Fruit fly (Drosophila melanogaster) whole organism, embryonic: ENCODE measurements around the gene msd1.

Experiments
- B-H2 ChIP-seq: fragments of 200-800 bp; sonication (Bioruptor generic); optimal IDR thresholded peaks from 2 replicates; lab custom pipeline; 2018; ENCODE audit warnings: missing biosample characterization, mild to moderate bottlenecking, missing genetic modification characterization
- Blimp-1 ChIP-seq: fragments of 200-800 bp; sonication (Bioruptor generic); optimal IDR thresholded peaks from 3 replicates; lab custom pipeline; 2018; ENCODE audit warnings: missing biosample characterization, missing genetic modification characterization, mild to moderate bottlenecking, moderate library complexity, missing genetic modification reagents
- CG10366 ChIP-seq: fragments of 200-800 bp; sonication (Bioruptor generic); IDR thresholded peaks from 2 replicates; pipeline ENCODE4 v1.3.6; 2022; ENCODE audit warnings: missing biosample characterization, missing genetic modification characterization
- CG10462 ChIP-seq: fragments of 200-800 bp; sonication (Bioruptor generic); optimal IDR thresholded peaks from 2 replicates; lab custom pipeline; 2016; ENCODE audit warnings: missing biosample characterization, missing genetic modification characterization
- CG10654 ChIP-seq: fragments of 200-800 bp; sonication (Bioruptor generic); optimal IDR thresholded peaks from 2 replicates; lab custom pipeline; 2016; ENCODE audit warnings: missing biosample characterization, missing genetic modification characterization
- CG10979 ChIP-seq: fragments of 200-800 bp; sonication (Bioruptor generic); optimal IDR thresholded peaks from 2 replicates; lab custom pipeline; 2018; ENCODE audit warnings: missing biosample characterization, mild to moderate bottlenecking, missing genetic modification characterization, moderate library complexity
- CG11247 ChIP-seq: fragments of 200-800 bp; sonication (Bioruptor generic); IDR thresholded peaks from 2 replicates; pipeline ENCODE4 v1.3.6; 2022; ENCODE audit warnings: missing biosample characterization, missing genetic modification characterization
- CG11696 ChIP-seq: fragments of 200-800 bp; sonication (Bioruptor generic); IDR thresholded peaks from 2 replicates; pipeline ENCODE4 v1.3.6; 2022; ENCODE audit warnings: missing biosample characterization, missing genetic modification characterization
- CG12104 ChIP-seq: fragments of 200-800 bp; sonication (Bioruptor generic); optimal IDR thresholded peaks from 3 replicates; lab custom pipeline; 2016; ENCODE audit warnings: missing biosample characterization, missing genetic modification characterization
- CG13775 ChIP-seq: fragments of 200-800 bp; sonication (Bioruptor generic); optimal IDR thresholded peaks from 3 replicates; lab custom pipeline; 2017; ENCODE audit warnings: missing biosample characterization, mild to moderate bottlenecking, missing genetic modification characterization
- CG15269 ChIP-seq: fragments of 200-800 bp; sonication (Bioruptor generic); optimal IDR thresholded peaks from 2 replicates; lab custom pipeline; 2018; ENCODE audit warnings: missing biosample characterization, mild to moderate bottlenecking, missing genetic modification characterization, moderate library complexity
- CG17186 ChIP-seq: fragments of 200-800 bp; sonication (Bioruptor generic); optimal IDR thresholded peaks from 3 replicates; lab custom pipeline; 2017; ENCODE audit warnings: missing biosample characterization, missing genetic modification reagents, missing genetic modification characterization
- CG1792 ChIP-seq: fragments of 200-800 bp; sonication (Bioruptor generic); optimal IDR thresholded peaks from 2 replicates; lab custom pipeline; 2016; ENCODE audit warnings: missing biosample characterization, missing genetic modification characterization
- CG2678 ChIP-seq: fragments of 200-800 bp; sonication (Bioruptor generic); optimal IDR thresholded peaks from 3 replicates; lab custom pipeline; 2019; ENCODE audit warnings: missing biosample characterization, mild to moderate bottlenecking, missing genetic modification characterization, moderate library complexity
- CG31224 ChIP-seq: fragments of 200-800 bp; sonication (Bioruptor generic); IDR thresholded peaks from 2 replicates; pipeline ENCODE4 v1.3.6; 2022; ENCODE audit warnings: missing biosample characterization, missing genetic modification characterization
- CG33557 ChIP-seq: fragments of 200-800 bp; sonication (Bioruptor generic); optimal IDR thresholded peaks from 2 replicates; lab custom pipeline; 2019; ENCODE audit warnings: missing biosample characterization, mild to moderate bottlenecking, missing genetic modification characterization, moderate library complexity
- CG42726 ChIP-seq: fragments of 200-800 bp; sonication (Bioruptor generic); IDR thresholded peaks from 2 replicates; pipeline ENCODE4 v1.3.6; 2022; ENCODE audit warnings: missing biosample characterization, missing genetic modification characterization; ENCODE audit not compliant: partially characterized antibody
- CG4707 ChIP-seq: fragments of 200-800 bp; sonication (Bioruptor generic); optimal IDR thresholded peaks from 2 replicates; lab custom pipeline; 2018; ENCODE audit warnings: missing biosample characterization, mild to moderate bottlenecking, missing genetic modification characterization, moderate library complexity
- CG4730 ChIP-seq: fragments of 200-800 bp; sonication (Bioruptor generic); IDR thresholded peaks from 2 replicates; pipeline ENCODE4 v1.3.6; 2022; ENCODE audit warnings: missing biosample characterization, missing genetic modification characterization
- CG6765 ChIP-seq: fragments of 200-800 bp; sonication (Bioruptor generic); optimal IDR thresholded peaks from 3 replicates; lab custom pipeline; 2017; ENCODE audit warnings: missing biosample characterization, mild to moderate bottlenecking, missing genetic modification characterization
- CG9876 ChIP-seq: fragments of 200-800 bp; sonication (Bioruptor generic); optimal IDR thresholded peaks from 2 replicates; lab custom pipeline; 2016; ENCODE audit warnings: missing biosample characterization, missing genetic modification characterization
- H15 ChIP-seq: fragments of 200-800 bp; sonication (Bioruptor generic); IDR thresholded peaks from 3 replicates; pipeline ENCODE4 v1.3.6; 2022; ENCODE audit warnings: missing biosample characterization, missing genetic modification characterization
- Nf-YC ChIP-seq: fragments of 200-800 bp; optimal IDR thresholded peaks from 3 replicates; lab custom pipeline; 2019; ENCODE audit warnings: missing biosample characterization, mild to moderate bottlenecking, missing genetic modification characterization, moderate library complexity
- Opbp ChIP-seq: fragments of 200-800 bp; sonication (Bioruptor generic); IDR thresholded peaks from 3 replicates; pipeline ENCODE4 v1.3.6; 2022; ENCODE audit warnings: missing biosample characterization, missing genetic modification characterization; ENCODE audit not compliant: partially characterized antibody
- Optix ChIP-seq: fragments of 200-800 bp; sonication (Bioruptor generic); IDR thresholded peaks from 3 replicates; pipeline ENCODE4 v1.3.6; 2022; ENCODE audit warnings: missing biosample characterization, missing genetic modification characterization
- Sox100B ChIP-seq: fragments of 200-800 bp; sonication (Bioruptor generic); optimal IDR thresholded peaks from 3 replicates; lab custom pipeline; 2018; ENCODE audit warnings: missing biosample characterization, mild to moderate bottlenecking, missing genetic modification characterization
- TFAM ChIP-seq: fragments of 200-800 bp; sonication (Bioruptor generic); optimal IDR thresholded peaks from 2 replicates; lab custom pipeline; 2017; ENCODE audit warnings: missing biosample characterization, missing genetic modification characterization, inconsistent platforms
- bigmax ChIP-seq: fragments of 200-800 bp; sonication (Bioruptor generic); optimal IDR thresholded peaks from 2 replicates; lab custom pipeline; 2018; ENCODE audit warnings: missing biosample characterization, mild to moderate bottlenecking, missing genetic modification characterization
- bowl ChIP-seq: fragments of 200-800 bp; sonication (Bioruptor generic); IDR thresholded peaks from 2 replicates; pipeline ENCODE4 v1.3.6; 2022; ENCODE audit warnings: missing biosample characterization, missing genetic modification characterization
- corto ChIP-seq: fragments of 200-800 bp; sonication (Bioruptor generic); optimal IDR thresholded peaks from 2 replicates; lab custom pipeline; 2016; ENCODE audit warnings: missing biosample characterization, mild to moderate bottlenecking, missing genetic modification characterization, moderate library complexity
- croc ChIP-seq: fragments of 200-800 bp; sonication (Bioruptor generic); conservative IDR thresholded peaks from 3 replicates; pipeline ENCODE4 v1.3.6; 2022; ENCODE audit warnings: missing biosample characterization, missing genetic modification characterization
- crol ChIP-seq: fragments of 200-800 bp; sonication (Bioruptor generic); IDR thresholded peaks from 2 replicates; pipeline ENCODE4 v1.3.6; 2022; ENCODE audit warnings: missing biosample characterization, missing genetic modification characterization
- ewg ChIP-seq: fragments of 200-800 bp; sonication (Bioruptor generic); optimal IDR thresholded peaks from 3 replicates; lab custom pipeline; 2017; ENCODE audit warnings: mild to moderate bottlenecking, missing biosample characterization, missing genetic modification reagents, missing genetic modification characterization
- exex ChIP-seq: fragments of 200-800 bp; sonication (Bioruptor generic); optimal IDR thresholded peaks from 4 replicates; lab custom pipeline; 2018; ENCODE audit warnings: missing biosample characterization, mild to moderate bottlenecking, missing genetic modification characterization, moderate library complexity
- eyg ChIP-seq: fragments of 200-800 bp; sonication (Bioruptor generic); optimal IDR thresholded peaks from 3 replicates; lab custom pipeline; 2016; ENCODE audit warnings: missing biosample characterization, missing genetic modification characterization
- fd3F ChIP-seq: fragments of 200-800 bp; sonication (Bioruptor generic); optimal IDR thresholded peaks from 2 replicates; lab custom pipeline; 2018; ENCODE audit warnings: missing biosample characterization, mild to moderate bottlenecking, missing genetic modification characterization, moderate library complexity
- gro ChIP-seq: fragments of 200-800 bp; sonication (Bioruptor generic); optimal IDR thresholded peaks from 2 replicates; lab custom pipeline; 2016; ENCODE audit warnings: missing biosample characterization, missing genetic modification characterization
- hkb ChIP-seq, 2 experiments: fragments of 200-800 bp in 1 of 2; fragments of >200 bp in 1 of 2; sonication (Bioruptor generic) in 1 of 2; IDR thresholded peaks in 1 of 2; optimal IDR thresholded peaks in 1 of 2; 2 replicates each; pipeline versions ENCODE4 v1.3.6 to Lab custom; 2017 to 2022; ENCODE audit warnings: missing biosample characterization in 1 of 2, missing genetic modification characterization in 1 of 2
- kah ChIP-seq: fragments of 200-800 bp; sonication (Bioruptor generic); optimal IDR thresholded peaks from 2 replicates; lab custom pipeline; 2018; ENCODE audit warnings: missing biosample characterization, mild to moderate bottlenecking, missing genetic modification characterization
- klu ChIP-seq: fragments of 200-800 bp; sonication (Bioruptor generic); IDR thresholded peaks from 2 replicates; pipeline ENCODE4 v1.3.6; 2022; ENCODE audit warnings: missing biosample characterization, missing genetic modification characterization
- luna ChIP-seq: fragments of 200-800 bp; sonication (Bioruptor generic); optimal IDR thresholded peaks from 2 replicates; lab custom pipeline; 2016; ENCODE audit warnings: missing biosample characterization, missing genetic modification characterization
- nerfin-1 ChIP-seq: fragments of 200-800 bp; sonication (Bioruptor generic); optimal IDR thresholded peaks from 3 replicates; lab custom pipeline; 2019; ENCODE audit warnings: missing biosample characterization, mild to moderate bottlenecking, missing genetic modification characterization, moderate library complexity
- peb ChIP-seq: fragments of 200-800 bp; sonication (Bioruptor generic); IDR thresholded peaks from 2 replicates; pipeline ENCODE4 v1.3.6; 2022; ENCODE audit warnings: missing biosample characterization, missing genetic modification characterization
- ranshi ChIP-seq: fragments of 200-800 bp; sonication (Bioruptor generic); IDR thresholded peaks from 2 replicates; pipeline ENCODE4 v1.3.6; 2022; ENCODE audit warnings: missing biosample characterization, missing genetic modification characterization
- so ChIP-seq: fragments of 200-800 bp; sonication (Bioruptor generic); IDR thresholded peaks from 3 replicates; pipeline ENCODE4 v1.3.6; 2022; ENCODE audit warnings: missing biosample characterization, missing genetic modification characterization
- toy ChIP-seq: fragments of 200-800 bp; sonication (Bioruptor generic); IDR thresholded peaks from 2 replicates; pipeline ENCODE4 v1.3.6; 2022; ENCODE audit warnings: missing biosample characterization, missing genetic modification characterization
- tup ChIP-seq: fragments of 200-800 bp; sonication (Bioruptor generic); optimal IDR thresholded peaks from 2 replicates; lab custom pipeline; 2016; ENCODE audit warnings: missing biosample characterization, mild to moderate bottlenecking, missing genetic modification characterization, moderate library complexity
- yki ChIP-seq: fragments of >200 bp; optimal IDR thresholded peaks from 3 replicates; lab custom pipeline; 2018

msd1 gene

DNA sequence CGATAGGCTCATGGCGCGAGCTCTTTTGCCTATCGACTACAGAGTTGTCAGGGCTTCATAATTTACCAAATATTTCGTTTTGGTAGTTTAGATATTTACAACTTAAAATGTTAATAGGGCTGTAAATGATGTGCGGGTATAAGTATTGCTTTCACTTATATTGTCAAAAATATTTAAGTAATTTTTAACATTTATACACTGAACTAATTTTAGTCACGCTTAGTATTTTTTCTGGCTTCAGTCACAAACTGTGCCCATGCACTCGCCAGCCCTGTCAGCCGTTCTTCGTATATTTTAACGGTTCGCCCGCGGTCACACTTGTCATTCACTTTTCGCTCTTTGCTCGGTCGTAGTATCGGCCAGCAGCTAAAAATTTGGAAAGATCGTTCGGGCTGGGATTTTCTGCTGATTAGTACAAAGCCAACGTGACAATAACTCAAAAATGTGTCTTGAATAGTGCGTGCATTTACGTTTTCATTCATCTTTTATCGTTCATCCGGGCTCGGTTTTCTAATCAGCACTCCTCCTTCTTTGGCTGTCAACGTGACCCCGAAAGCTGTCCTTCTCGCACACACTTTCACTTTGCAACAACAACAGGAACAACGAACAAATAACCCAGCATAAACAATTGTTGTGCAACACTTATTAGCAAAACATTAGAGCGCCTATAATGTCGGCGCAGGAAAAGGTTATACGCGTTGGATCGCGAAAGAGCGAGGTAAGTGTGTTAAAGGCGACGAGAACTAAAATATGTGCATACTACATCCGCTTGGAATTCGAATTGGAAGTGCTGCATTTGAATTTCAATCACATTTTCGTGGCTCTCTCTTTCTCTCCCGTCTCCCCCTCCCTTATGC is 3.3 kb downstream of the msd1 start, which contains the start of the genes Hmbs and CG2211 (continued):
- TF ChIP-seq CG13775 (GFP tag; lab: Kevin White, UChicago) (peak; percentile 90), exex (tag; lab: Kevin White, UChicago) (peak; percentile 68), CG10979 (tag; lab: Kevin White, UChicago) (peak; percentile 83), Nf-YC (tag; lab: Kevin White, UChicago) (peak; percentile 84), H15 (GFP tag; lab: Robert Waterston, UW) (peak; percentile 78), CG11696 (GFP tag; lab: Robert Waterston, UW) (peak; percentile 73), crol (GFP tag; lab: Robert Waterston, UW) (peak; percentile 33; the same call in 1 of the 2 replicates), toy (GFP tag; lab: Robert Waterston, UW) (0 out of 2 replicates have a peak, but pooled peaks have one; percentile 51), Opbp (peak; percentile 55; the same call in 1 of the 3 replicates), CG4707 (GFP tag; lab: Kevin White, UChicago) (no peak), yki (lab: Kevin White, UChicago) (no peak), CG1792 (GFP tag; lab: Kevin White, UChicago) (peak; percentile 75), eyg (GFP tag; lab: Kevin White, UChicago) (peak; percentile 75), CG2678 (tag; lab: Kevin White, UChicago) (peak; percentile 89), corto (GFP tag; lab: Kevin White, UChicago) (no peak), B-H2 (GFP tag; lab: Kevin White, UChicago) (peak; percentile 90), CG9876 (GFP tag; lab: Kevin White, UChicago) (peak; percentile 84), ewg (GFP tag; lab: Kevin White, UChicago) (peak; percentile 72), CG12104 (peak; percentile 78), CG15269 (tag; lab: Kevin White, UChicago) (peak; percentile 86), so (peak; percentile 79; the same call in 2 of the 3 replicates), Sox100B (GFP tag; lab: Kevin White, UChicago) (peak; percentile 61), ranshi (GFP tag; lab: Robert Waterston, UW) (peak; percentile 84), CG10462 (GFP tag; lab: Kevin White, UChicago) (peak; percentile 69), CG42726 (GFP tag; lab: Robert Waterston, UW) (peak; percentile 60), klu (peak; percentile 77), CG10654 (GFP tag; lab: Kevin White, UChicago) (peak; percentile 86), CG4730 (GFP tag; lab: Robert Waterston, UW) (peak; percentile 60), CG11247 (GFP tag; lab: Robert Waterston, UW) (peak; percentile 85), nerfin-1 (peak; percentile 84), CG6765 (peak; percentile 67), bowl (peak; percentile 60; the same call in 1 of the 2 replicates), Optix (GFP tag; lab: Robert Waterston, UW) (peak; percentile 59; the same call in 2 of the 3 replicates), TFAM (GFP tag; lab: Kevin White, UChicago) (peak; percentile 45), tup (GFP tag; lab: Kevin White, UChicago) (peak; percentile 75), CG33557 (peak; percentile 79), hkb (optimal IDR thresholded peaks at IDR 0.05; lab: Kevin White, UChicago) (peak; percentile 67), hkb (GFP tag; IDR thresholded peaks at IDR 0.05; lab: Robert Waterston, UW) (peak; percentile 89), peb (GFP tag; lab: Robert Waterston, UW) (peak; percentile 74), luna (peak; percentile 12), CG31224 (peak; percentile 74), fd3F (peak; percentile 69), gro (GFP tag; lab: Kevin White, UChicago) (peak; percentile 89), Blimp-1 (GFP tag; lab: Kevin White, UChicago) (peak; percentile 93), bigmax (no peak), croc (GFP tag; lab: Robert Waterston, UW) (peak; percentile 52; the same call in 1 of the 3 replicates), CG17186 (peak; percentile 89), kah (peak; percentile 58), CG10366 (peak; percentile 84)
